Worm (Caenorhabditis elegans): ENCODE data around the gene Y105C5B.5.

The Y105C5B.5 gene

DNA sequence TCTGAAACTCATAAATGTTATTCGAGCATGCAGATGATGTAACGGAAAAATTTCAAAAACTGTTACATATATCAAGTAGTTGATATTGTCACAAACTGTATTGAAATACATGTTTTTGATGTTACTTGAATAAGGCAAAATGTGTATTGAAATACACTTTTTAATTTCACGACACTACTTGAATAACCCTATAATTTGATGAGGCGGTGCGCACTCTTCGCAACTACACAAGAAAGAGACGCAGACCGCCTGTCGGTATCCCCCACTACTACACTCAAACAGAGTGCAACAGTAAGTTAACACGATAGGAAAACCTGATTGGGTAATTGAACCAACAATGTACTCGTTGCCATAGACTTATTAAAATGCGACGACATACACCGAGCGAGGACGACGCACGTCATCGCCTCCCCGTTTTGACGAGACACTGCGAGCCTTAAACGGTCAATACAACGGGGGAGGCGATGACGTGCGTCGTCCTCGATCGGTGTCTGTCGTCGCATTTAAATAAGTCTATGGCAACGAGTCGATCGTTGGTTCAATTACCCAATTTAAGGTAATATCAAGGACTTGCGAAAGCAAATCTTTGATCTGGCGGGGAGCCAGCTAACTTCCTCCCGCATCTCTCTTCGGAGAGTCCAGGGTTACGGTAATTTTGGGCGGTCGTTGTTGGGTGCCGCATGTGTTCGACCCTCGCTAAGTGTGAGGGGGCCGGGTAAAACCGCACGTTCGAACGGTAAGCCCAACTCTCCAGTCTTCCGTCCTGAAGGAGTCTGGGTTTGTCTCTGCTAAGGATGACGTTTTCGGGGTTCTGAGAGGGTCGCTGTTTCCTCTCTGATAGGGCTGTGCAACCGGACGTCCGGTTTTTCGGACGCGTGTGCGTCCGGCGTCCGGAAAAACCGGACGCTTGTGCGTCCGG, 47.9 kb downstream of the Y105C5B.5 start:
- TF ChIP-seq madf-6 (GFP tag; IDR thresholded peaks at IDR 0.05) (0 out of 2 replicates have a peak, but pooled peaks have one; percentile 10), snpc-1.1 (tag; optimal IDR thresholded peaks at IDR 0.05; ENCODE audit: insufficient read depth) (peak; percentile 76), lin-40 (tag; optimal IDR thresholded peaks at IDR 0.05) (no peak), attf-5 (GFP tag; optimal IDR thresholded peaks at IDR 0.05) (no peak), ZK185.1 (tag; optimal IDR thresholded peaks at IDR 0.05; ENCODE audit: poor library complexity, severe bottlenecking) (no peak), hmg-1.2 (GFP tag; IDR thresholded peaks at IDR 0.05) (peak; percentile 81), snpc-3.4 (tag; optimal IDR thresholded peaks at IDR 0.05) (peak; percentile 2), dox-1 (GFP tag; IDR thresholded peaks at IDR 0.05) (no peak), rcor-1 (GFP tag; IDR thresholded peaks at IDR 0.05) (0 out of 2 replicates have a peak, but pooled peaks have one; percentile 22), snpc-4 (GFP tag; optimal IDR thresholded peaks at IDR 0.05) (peak; percentile 47), snpc-4 (tag; optimal IDR thresholded peaks at IDR 0.05) (peak; percentile 67 to 96 (median 86)), F23B12.7 (tag; optimal IDR thresholded peaks at IDR 0.05; ENCODE audit: insufficient read depth) (no peak), nhr-179 (tag; optimal IDR thresholded peaks at IDR 0.05) (no peak), Y67H2A.10 (GFP tag; conservative IDR thresholded peaks at IDR 0.05) (no peak), mes-4 (tag; optimal IDR thresholded peaks at IDR 0.05) (no peak), nfyb-1 (GFP tag; IDR thresholded peaks at IDR 0.05) (no peak), pbrm-1 (GFP tag; IDR thresholded peaks at IDR 0.05) (peak; percentile 73), cebp-1 (GFP tag; IDR thresholded peaks at IDR 0.05) (no peak), cebp-1 (tag; optimal IDR thresholded peaks at IDR 0.05) (peak; percentile 12), F52B5.7 (tag; optimal IDR thresholded peaks at IDR 0.05) (no peak), attf-6 (GFP tag; IDR thresholded peaks at IDR 0.05) (peak; percentile 94), madf-3 (GFP tag; IDR thresholded peaks at IDR 0.05) (0 out of 2 replicates have a peak, but pooled peaks have one; percentile 7), aptf-2 (GFP tag; conservative IDR thresholded peaks at IDR 0.05) (0 out of 2 replicates have a peak, but pooled peaks have one; percentile 6), bed-1 (GFP tag; IDR thresholded peaks at IDR 0.05) (0 out of 2 replicates have a peak, but pooled peaks have one; percentile 10), hsf-1 (GFP tag; IDR thresholded peaks at IDR 0.05) (peak; percentile 41; the same call in 1 of the 2 replicates), D2030.7 (GFP tag; IDR thresholded peaks at IDR 0.05) (no peak; the same call in 1 of the 2 replicates), lin-26 (GFP tag; IDR thresholded peaks at IDR 0.05) (peak; percentile 55; the same call in 1 of the 2 replicates), athp-1 (tag; optimal IDR thresholded peaks at IDR 0.05) (no peak), bed-2 (GFP tag; IDR thresholded peaks at IDR 0.05) (no peak), lin-54 (GFP tag; optimal IDR thresholded peaks at IDR 0.05) (no peak), ekl-4 (GFP tag; IDR thresholded peaks at IDR 0.05) (no peak), dpff-1 (tag; optimal IDR thresholded peaks at IDR 0.05) (no peak), egl-18 (GFP tag; IDR thresholded peaks at IDR 0.05) (0 out of 2 replicates have a peak, but pooled peaks have one; percentile 40), pha-4 (tag; optimal IDR thresholded peaks at IDR 0.05) (no peak)

DNA sequence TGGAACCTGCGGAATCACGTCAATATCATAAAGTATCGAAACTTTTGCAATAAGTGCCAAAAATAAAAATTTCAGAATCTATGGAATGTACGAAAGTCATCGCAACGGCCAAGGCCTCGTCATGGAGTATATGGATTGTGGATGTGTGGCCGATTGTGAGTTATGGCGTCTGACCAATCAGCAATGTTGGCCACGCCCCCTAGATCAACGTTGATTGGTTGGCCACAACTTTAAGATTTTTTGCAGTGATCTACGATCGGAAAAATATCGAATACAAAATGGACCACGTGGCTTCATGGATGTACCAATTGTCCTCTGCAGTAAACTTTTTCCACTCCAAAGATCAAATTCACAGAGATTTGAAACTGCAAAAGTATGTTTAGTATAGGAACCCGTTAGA, 50.4 kb downstream of the Y105C5B.5 start:
- TF ChIP-seq nfyb-1 (GFP tag; IDR thresholded peaks at IDR 0.05), result peak; percentile 31; the same call in 1 of the 2 replicates
- TF ChIP-seq egl-18 (GFP tag; IDR thresholded peaks at IDR 0.05), result no peak
- TF ChIP-seq madf-10 (tag; optimal IDR thresholded peaks at IDR 0.05), result no peak
- no peak for TF ChIP-seq dpff-1 (tag; optimal IDR thresholded peaks at IDR 0.05)
- no peak for TF ChIP-seq nhr-80 (tag; optimal IDR thresholded peaks at IDR 0.05)
- no peak for TF ChIP-seq nhr-179 (tag; optimal IDR thresholded peaks at IDR 0.05)
- no peak for TF ChIP-seq F10E7.11 (tag; optimal IDR thresholded peaks at IDR 0.05)

Data from whole organism, young adult.